Worm (Caenorhabditis elegans) whole organism, L1 larva: ENCODE data around the gene F14H8.8.

ENCODE experiments used
- aha-1 ChIP-seq: fragments of 150-350 bp; optimal IDR thresholded peaks from 2 replicates; lab custom pipeline; 2014; ENCODE audit warnings: missing biosample characterization, missing genetic modification characterization
- ama-1 ChIP-seq: fragments of 150-350 bp; optimal IDR thresholded peaks from 2 replicates; lab custom pipeline; 2014
- ceh-82 ChIP-seq, 3 experiments: fragments of 150-350 bp in 1 of 3; sonication (generic microtip) in 2 of 3; optimal IDR thresholded peaks; 2 replicates each; lab custom pipeline; 2014 to 2017; ENCODE audit warnings: missing biosample characterization in 3 of 3, missing genetic modification characterization in 3 of 3
- efl-3 ChIP-seq: fragments of 200-800 bp; sonication (Bioruptor generic); optimal IDR thresholded peaks from 2 replicates; lab custom pipeline; 2018; ENCODE audit warnings: mild to moderate bottlenecking, missing genetic modification characterization, missing compliant biosample characterization
- mef-2 ChIP-seq: fragments of 150-350 bp; optimal IDR thresholded peaks from 2 replicates; lab custom pipeline; 2014; ENCODE audit warnings: missing biosample characterization, missing genetic modification characterization
- nhr-11 ChIP-seq: fragments of 150-350 bp; optimal IDR thresholded peaks from 2 replicates; lab custom pipeline; 2014; ENCODE audit warnings: missing biosample characterization, missing genetic modification characterization
- nhr-47 ChIP-seq: sonication (generic microtip); optimal IDR thresholded peaks from 2 replicates; lab custom pipeline; 2016; ENCODE audit warnings: mild to moderate bottlenecking, missing genetic modification characterization, moderate library complexity, missing compliant biosample characterization
- nhr-90 ChIP-seq: sonication (generic microtip); optimal IDR thresholded peaks from 2 replicates; lab custom pipeline; 2016; ENCODE audit warnings: mild to moderate bottlenecking, missing genetic modification characterization, missing compliant biosample characterization; ENCODE audit not compliant: poor library complexity
- skn-1 ChIP-seq: fragments of 150-350 bp; optimal IDR thresholded peaks from 2 replicates; lab custom pipeline; 2014; ENCODE audit warnings: missing biosample characterization, missing genetic modification characterization
- sup-37 ChIP-seq: fragments of 200-800 bp; sonication (Bioruptor generic); optimal IDR thresholded peaks from 2 replicates; lab custom pipeline; 2018; ENCODE audit warnings: mild to moderate bottlenecking, missing genetic modification characterization, missing compliant biosample characterization
- tbx-2 ChIP-seq: sonication (generic microtip); optimal IDR thresholded peaks from 2 replicates; lab custom pipeline; 2016; ENCODE audit warnings: missing genetic modification characterization, missing compliant biosample characterization
- unc-62 ChIP-seq: fragments of 150-350 bp; optimal IDR thresholded peaks from 2 replicates; lab custom pipeline; 2014; ENCODE audit warnings: missing biosample characterization, missing genetic modification reagents, missing genetic modification characterization

- TF ChIP-seq tbx-2 (tag; lab: Kevin White, UChicago), result no peak
- no peak for TF ChIP-seq nhr-47 (tag; lab: Kevin White, UChicago)
- no peak for TF ChIP-seq unc-62
- no peak for TF ChIP-seq nhr-11 (tag; lab: Kevin White, UChicago)
- TF ChIP-seq aha-1 (tag; lab: Kevin White, UChicago), result no peak
- no peak for TF ChIP-seq nhr-90 (tag; lab: Kevin White, UChicago)
- no peak for TF ChIP-seq efl-3 (GFP tag; lab: Kevin White, UChicago)
- TF ChIP-seq ama-1 (lab: Kevin White, UChicago), result no peak
- no peak for TF ChIP-seq mef-2 (tag; lab: Kevin White, UChicago)
- no peak for TF ChIP-seq sup-37 (GFP tag; lab: Kevin White, UChicago)
- TF ChIP-seq skn-1 (tag; lab: Kevin White, UChicago), result no peak
- no peak for TF ChIP-seq ceh-82 (tag; optimal IDR thresholded peaks at IDR 0.05; lab: Kevin White, UChicago)
Measured at ce11 chrV:15065837-15066348, 36.6 kb downstream of the F14H8.8 start, which contains the start of gene otub-1.
